Worm (Caenorhabditis elegans): ENCODE results near the gene ZK353.10.

The ZK353.10 gene

DNA sequence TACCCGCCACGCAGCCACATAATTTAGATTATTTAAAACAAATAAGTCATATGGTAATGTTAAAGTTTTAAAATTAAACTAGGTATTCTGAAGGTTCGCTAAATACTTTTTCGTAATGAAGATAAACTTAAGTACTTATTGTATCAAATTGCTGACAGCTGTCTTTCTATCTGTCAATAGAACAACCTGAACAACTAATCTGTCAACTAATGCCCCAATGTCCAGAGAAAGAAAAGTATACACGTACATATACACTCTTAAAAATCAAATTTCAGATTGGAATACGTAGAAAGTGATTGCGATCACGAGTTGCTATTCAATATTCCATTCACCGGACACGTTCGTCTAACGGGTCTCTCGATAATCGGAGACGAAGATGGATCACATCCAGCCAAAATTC, 16.5 kb upstream of the ZK353.10 start:
- TF ChIP-seq hlh-13 (GFP tag; optimal IDR thresholded peaks at IDR 0.05) (no peak), unc-55 (GFP tag; optimal IDR thresholded peaks at IDR 0.05) (peak; percentile 30)

DNA sequence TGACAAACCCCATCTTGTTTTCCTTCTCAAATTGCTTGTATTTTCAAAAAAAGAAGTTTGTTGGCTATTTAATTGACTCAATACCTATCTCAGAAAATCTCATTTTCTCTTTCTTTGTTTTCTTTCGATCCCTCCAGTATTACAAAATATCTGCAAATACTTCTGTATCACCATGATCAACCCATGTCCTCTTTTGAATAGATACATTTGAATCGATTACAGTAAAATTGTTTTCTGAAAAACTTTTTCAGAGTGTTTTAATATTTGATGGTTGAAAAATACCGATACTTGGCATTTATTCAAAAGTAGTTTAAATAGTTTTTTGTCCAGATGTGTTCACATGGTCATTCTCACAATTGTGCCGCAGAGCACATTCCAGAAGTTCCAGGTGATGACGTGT, 14.9 kb upstream of the ZK353.10 start, which contains the start of gene ZK353.9:
Gene ZK353.9 (plus strand): TSS at position 331 of the 400 bp plus-strand sequence.
- no peak for TF ChIP-seq elt-4 (tag; optimal IDR thresholded peaks at IDR 0.05)
- TF ChIP-seq pha-4 (tag; optimal IDR thresholded peaks at IDR 0.05): no peak
- TF ChIP-seq rnt-1 (tag; optimal IDR thresholded peaks at IDR 0.05): no peak
- no peak for TF ChIP-seq eyg-1 (tag; optimal IDR thresholded peaks at IDR 0.05)
- TF ChIP-seq nfya-1 (tag; optimal IDR thresholded peaks at IDR 0.05): no peak
- TF ChIP-seq ceh-30 (tag; optimal IDR thresholded peaks at IDR 0.05): no peak
- no peak for TF ChIP-seq mec-3 (tag; optimal IDR thresholded peaks at IDR 0.05; ENCODE audit: borderline replicate concordance)
- TF ChIP-seq ref-2 (tag; optimal IDR thresholded peaks at IDR 0.05): no peak
- no peak for TF ChIP-seq dmd-4 (tag; optimal IDR thresholded peaks at IDR 0.05; ENCODE audit: borderline replicate concordance)
- TF ChIP-seq hlh-30 (tag; optimal IDR thresholded peaks at IDR 0.05; ENCODE audit: insufficient read depth): no peak
- no peak for TF ChIP-seq pag-3 (tag; optimal IDR thresholded peaks at IDR 0.05; ENCODE audit: borderline replicate concordance)
- TF ChIP-seq sox-2 (GFP tag; IDR thresholded peaks at IDR 0.05): no peak
- TF ChIP-seq fkh-10 (GFP tag; optimal IDR thresholded peaks at IDR 0.05): no peak
- TF ChIP-seq tbx-2 (tag; optimal IDR thresholded peaks at IDR 0.05): no peak
- TF ChIP-seq ceh-2 (tag; optimal IDR thresholded peaks at IDR 0.05): no peak
- TF ChIP-seq unc-86 (tag; optimal IDR thresholded peaks at IDR 0.05): no peak
- no peak for TF ChIP-seq nhr-11 (tag; optimal IDR thresholded peaks at IDR 0.05)

DNA sequence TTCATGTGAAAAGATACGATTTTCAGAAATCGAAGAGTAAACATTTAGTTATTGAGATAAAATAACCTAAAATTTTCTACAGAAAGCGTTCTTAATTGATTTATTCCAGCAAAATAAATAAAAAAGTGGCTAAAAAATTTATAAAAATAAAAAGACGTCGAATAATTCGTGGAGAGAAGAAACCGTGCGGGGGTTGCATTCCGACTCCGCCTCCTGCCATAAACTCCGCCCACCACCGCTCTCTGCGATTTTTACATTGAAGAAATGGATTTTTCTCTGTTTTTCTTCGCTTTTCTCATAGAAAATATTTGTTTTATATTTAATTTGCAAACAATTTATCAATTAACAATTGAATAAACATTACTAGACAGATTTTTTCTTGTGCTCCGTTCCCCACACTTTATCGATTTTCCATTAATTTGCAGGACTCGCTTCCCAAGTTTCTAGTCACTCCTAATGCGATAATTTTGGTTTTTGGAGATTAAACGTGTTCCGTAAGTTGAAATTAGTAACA, 11.3 kb upstream of the ZK353.10 start, which contains the start of the genes ubxn-4 and cyy-1:
Gene ubxn-4 (minus strand): TSS at position 114 of the 514 bp plus-strand sequence.
Gene cyy-1 (plus strand): TSS at position 426 of the 514 bp plus-strand sequence.
- peak; percentile 3 for TF ChIP-seq ceh-31 (tag; optimal IDR thresholded peaks at IDR 0.05)
- peak; percentile 31 for TF ChIP-seq nfya-1 (tag; optimal IDR thresholded peaks at IDR 0.05)
- TF ChIP-seq elt-2 (tag; optimal IDR thresholded peaks at IDR 0.05): peak; percentile 26
- TF ChIP-seq ceh-30 (tag; optimal IDR thresholded peaks at IDR 0.05): no peak
- TF ChIP-seq fax-1 (tag; optimal IDR thresholded peaks at IDR 0.05): no peak

DNA sequence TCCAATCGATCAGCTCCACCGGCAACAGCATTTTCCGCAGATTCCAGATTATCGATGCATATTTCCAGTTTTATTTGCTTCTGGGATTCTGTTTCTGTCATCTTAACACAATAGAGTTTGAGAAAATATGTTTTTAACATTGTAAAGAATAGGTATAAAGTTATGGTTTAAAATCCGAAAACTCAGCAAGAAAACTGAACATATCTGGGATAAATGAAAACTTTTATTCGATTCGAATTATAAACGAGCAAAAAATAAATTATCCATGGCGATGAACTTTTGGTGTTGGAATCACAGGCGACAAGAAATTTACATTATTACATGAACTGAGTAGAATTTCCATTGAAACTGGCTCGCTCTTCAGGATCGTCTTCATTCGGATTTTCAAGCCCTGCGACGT, 9.3 kb upstream of the ZK353.10 start, which contains the start of gene cutc-1:
Gene cutc-1 (minus strand): TSS at position 101 of the 400 bp plus-strand sequence.
- TF ChIP-seq elt-2 (tag; optimal IDR thresholded peaks at IDR 0.05) (no peak), unc-55 (GFP tag; optimal IDR thresholded peaks at IDR 0.05) (no peak), sdc-2 (tag; optimal IDR thresholded peaks at IDR 0.05) (no peak), elt-4 (tag; optimal IDR thresholded peaks at IDR 0.05) (no peak), zip-5 (tag; optimal IDR thresholded peaks at IDR 0.05) (no peak), pax-1 (tag; optimal IDR thresholded peaks at IDR 0.05) (no peak), ref-2 (tag; optimal IDR thresholded peaks at IDR 0.05) (no peak), nhr-232 (tag; optimal IDR thresholded peaks at IDR 0.05) (no peak), ceh-19 (GFP tag; optimal IDR thresholded peaks at IDR 0.05) (no peak), ceh-48 (tag; optimal IDR thresholded peaks at IDR 0.05) (no peak), gmeb-2 (tag; optimal IDR thresholded peaks at IDR 0.05) (no peak), hlh-15 (tag; optimal IDR thresholded peaks at IDR 0.05) (no peak), hlh-30 (tag; optimal IDR thresholded peaks at IDR 0.05; ENCODE audit: insufficient read depth) (no peak), ceh-31 (tag; optimal IDR thresholded peaks at IDR 0.05) (no peak), madf-2 (tag; optimal IDR thresholded peaks at IDR 0.05) (no peak)

DNA sequence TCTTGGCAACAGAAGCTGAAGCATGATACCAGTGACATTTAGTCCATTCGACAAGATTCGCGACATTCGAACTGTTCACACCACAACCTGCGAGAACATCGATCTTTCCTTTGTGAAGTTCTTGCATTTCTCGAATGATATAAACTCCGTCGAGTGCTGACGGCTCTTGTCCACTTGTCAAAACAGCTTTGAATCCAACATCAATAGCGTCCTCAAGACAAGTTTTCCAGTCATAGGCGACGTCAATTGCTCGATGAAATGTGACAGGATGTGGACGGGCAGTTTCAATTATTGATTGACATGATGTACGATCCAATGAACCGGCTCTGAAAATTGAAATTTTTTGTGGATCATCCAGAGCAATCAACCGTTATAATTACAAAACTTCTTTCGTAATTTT, 8.4 kb upstream of the ZK353.10 start:
- no peak for TF ChIP-seq lin-11 (tag; optimal IDR thresholded peaks at IDR 0.05)

DNA sequence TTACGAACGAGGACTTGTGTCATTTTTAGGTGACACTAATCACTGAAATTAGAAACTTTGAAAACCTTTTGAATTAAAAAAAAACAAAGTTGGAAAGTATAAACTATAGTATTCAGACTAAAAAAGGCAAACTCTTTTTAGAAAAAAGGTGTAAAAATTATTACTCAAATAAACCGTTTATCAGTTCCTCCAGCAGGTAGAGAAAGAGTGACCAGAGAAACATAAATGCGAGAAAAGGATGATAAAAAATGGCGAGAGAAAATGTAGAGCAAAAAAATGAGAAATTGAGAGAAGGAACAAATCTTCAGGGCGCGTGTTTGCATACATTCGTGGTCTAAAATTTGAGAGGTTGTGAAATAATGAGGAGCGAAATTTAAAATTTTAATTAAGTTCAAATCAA, 7.7 kb upstream of the ZK353.10 start, which contains the start of gene lap-1:
Gene lap-1 (minus strand): TSS at position 42 of the 400 bp plus-strand sequence.
- TF ChIP-seq dmd-4 (tag; optimal IDR thresholded peaks at IDR 0.05; ENCODE audit: borderline replicate concordance): no peak
- no peak for TF ChIP-seq ceh-30 (tag; optimal IDR thresholded peaks at IDR 0.05)
- no peak for TF ChIP-seq syd-9 (tag; optimal IDR thresholded peaks at IDR 0.05)
- no peak for TF ChIP-seq che-1 (tag; optimal IDR thresholded peaks at IDR 0.05)
- TF ChIP-seq ref-2 (tag; optimal IDR thresholded peaks at IDR 0.05): no peak
- TF ChIP-seq unc-42 (tag; optimal IDR thresholded peaks at IDR 0.05): no peak
- no peak for TF ChIP-seq ceh-45 (GFP tag; IDR thresholded peaks at IDR 0.05)
- no peak for TF ChIP-seq ceh-24 (tag; optimal IDR thresholded peaks at IDR 0.05)
- no peak for TF ChIP-seq hlh-30 (tag; optimal IDR thresholded peaks at IDR 0.05; ENCODE audit: insufficient read depth)
- no peak for TF ChIP-seq hlh-15 (tag; optimal IDR thresholded peaks at IDR 0.05)

Measured in whole organism, late embryonic.